Worm (Caenorhabditis elegans) whole organism, mixed stage, embryonic: ENCODE results near the gene lgc-29.

ENCODE experiments used
- ceh-39 ChIP-seq: fragments of 150-350 bp; optimal IDR thresholded peaks from 2 replicates; lab custom pipeline; 2014; ENCODE audit warnings: missing biosample characterization, missing genetic modification characterization
- unc-62 ChIP-seq: fragments of 150-350 bp; optimal IDR thresholded peaks from 2 replicates; lab custom pipeline; 2014; ENCODE audit warnings: missing biosample characterization, missing genetic modification reagents, missing genetic modification characterization

ce11 chrV:4129604-4130003 lies 9.2 kb upstream of the lgc-29 start, which contains the start of gene phat-4:
- TF ChIP-seq ceh-39 (tag; lab: Kevin White, UChicago), result no peak
- TF ChIP-seq unc-62 (GFP tag; lab: Kevin White, UChicago), result no peak
